Worm (Caenorhabditis elegans) whole organism, L4 larva: Measurements from ENCODE around the gene mlt-10.

Source experiments
- D1046.2 ChIP-seq: fragments of 200-800 bp; sonication (Bioruptor generic); IDR thresholded peaks from 2 replicates; pipeline ENCODE4 v1.3.6; 2022; ENCODE audit warnings: missing genetic modification characterization, missing compliant biosample characterization
- F10B5.3 ChIP-seq: sonication (generic microtip); optimal IDR thresholded peaks from 2 replicates; lab custom pipeline; 2016; ENCODE audit warnings: mild to moderate bottlenecking, missing genetic modification characterization, missing compliant biosample characterization
- F26F4.8 ChIP-seq: fragments of 200-800 bp; sonication (Bioruptor generic); conservative IDR thresholded peaks from 2 replicates; pipeline ENCODE4 v1.3.6; 2022; ENCODE audit warnings: missing genetic modification characterization, missing compliant biosample characterization
- F37D6.2 ChIP-seq: sonication (generic microtip); optimal IDR thresholded peaks from 2 replicates; lab custom pipeline; 2016; ENCODE audit warnings: mild to moderate bottlenecking, missing genetic modification characterization, missing compliant biosample characterization
- F49E8.2 ChIP-seq: sonication (generic microtip); optimal IDR thresholded peaks from 2 replicates; lab custom pipeline; 2016; ENCODE audit warnings: missing compliant biosample characterization, mild to moderate bottlenecking, missing genetic modification characterization, borderline replicate concordance
- T26A8.4 ChIP-seq: fragments of 200-800 bp; sonication (Bioruptor generic); IDR thresholded peaks from 2 replicates; pipeline ENCODE4 v1.3.6; 2022; ENCODE audit warnings: missing genetic modification characterization, missing compliant biosample characterization
- Y5F2A.4 ChIP-seq: fragments of 200-800 bp; sonication (Bioruptor generic); optimal IDR thresholded peaks from 2 replicates; lab custom pipeline; 2018; ENCODE audit warnings: mild to moderate bottlenecking, missing genetic modification characterization, missing compliant biosample characterization
- Y75B8A.6 ChIP-seq: fragments of 200-800 bp; sonication (Bioruptor generic); IDR thresholded peaks from 2 replicates; pipeline ENCODE4 v1.3.6; 2022; ENCODE audit warnings: missing genetic modification reagents, missing genetic modification characterization, missing compliant biosample characterization
- ZK337.2 ChIP-seq: fragments of 200-800 bp; sonication (Bioruptor generic); IDR thresholded peaks from 2 replicates; pipeline ENCODE4 v1.3.6; 2022; ENCODE audit warnings: missing genetic modification reagents, missing genetic modification characterization, missing compliant biosample characterization
- ZK546.5 ChIP-seq, 2 experiments: sonication (generic microtip); optimal IDR thresholded peaks; 2 replicates each; lab custom pipeline; 2017; ENCODE audit warnings: missing biosample characterization in 2 of 2, missing genetic modification characterization in 2 of 2
- aha-1 ChIP-seq: fragments of 150-350 bp; peaks from one replicate; lab custom pipeline; 2014; ENCODE audit warnings: missing biosample characterization, missing genetic modification characterization
- aly-2 ChIP-seq: sonication (generic microtip); optimal IDR thresholded peaks from 2 replicates; lab custom pipeline; 2018; ENCODE audit warnings: missing biosample characterization, missing genetic modification characterization
- arid-1 ChIP-seq: fragments of 200-800 bp; sonication (Bioruptor generic); conservative IDR thresholded peaks from 2 replicates; pipeline ENCODE4 v1.3.6; 2022; ENCODE audit warnings: missing genetic modification reagents, missing genetic modification characterization, missing compliant biosample characterization
- ceh-44 ChIP-seq: fragments of 200-800 bp; sonication (Bioruptor generic); IDR thresholded peaks from 2 replicates; pipeline ENCODE4 v1.3.6; 2022; ENCODE audit warnings: missing genetic modification reagents, missing genetic modification characterization, missing compliant biosample characterization
- ces-1 ChIP-seq: fragments of 150-350 bp; sonication (generic microtip); optimal IDR thresholded peaks from 4 replicates; lab custom pipeline; 2014; ENCODE audit warnings: missing biosample characterization, missing genetic modification reagents, missing genetic modification characterization
- ctbp-1 ChIP-seq: fragments of 200-800 bp; sonication (Bioruptor generic); IDR thresholded peaks from 2 replicates; pipeline ENCODE4 v1.3.6; 2022; ENCODE audit warnings: missing genetic modification reagents, missing genetic modification characterization, missing compliant biosample characterization
- dpl-1 ChIP-seq: fragments of 150-350 bp; optimal IDR thresholded peaks from 2 replicates; lab custom pipeline; 2014; ENCODE audit warnings: missing biosample characterization, missing genetic modification reagents, missing genetic modification characterization
- fkh-10 ChIP-seq: fragments of 150-350 bp; optimal IDR thresholded peaks from 2 replicates; lab custom pipeline; 2014; ENCODE audit warnings: missing biosample characterization, missing genetic modification reagents, missing genetic modification characterization
- gei-8 ChIP-seq: fragments of 200-800 bp; sonication (Bioruptor generic); optimal IDR thresholded peaks from 2 replicates; lab custom pipeline; 2018; ENCODE audit warnings: mild to moderate bottlenecking, missing genetic modification characterization, missing compliant biosample characterization
- hlh-30 ChIP-seq: sonication (generic microtip); optimal IDR thresholded peaks from 2 replicates; lab custom pipeline; 2017; ENCODE audit warnings: antibody characterized with exemption, mild to moderate bottlenecking, missing genetic modification characterization, missing compliant biosample characterization; ENCODE audit not compliant: insufficient read depth
- hmg-1.1 ChIP-seq: fragments of 200-800 bp; sonication (Bioruptor generic); IDR thresholded peaks from 2 replicates; pipeline ENCODE4 v1.3.6; 2022; ENCODE audit warnings: missing genetic modification reagents, missing genetic modification characterization, missing compliant biosample characterization
- jun-1 ChIP-seq: fragments of 150-350 bp; optimal IDR thresholded peaks from 2 replicates; lab custom pipeline; 2014; ENCODE audit warnings: missing biosample characterization, missing genetic modification reagents, missing genetic modification characterization
- lin-1 ChIP-seq: fragments of 200-800 bp; sonication (Bioruptor generic); IDR thresholded peaks from 2 replicates; pipeline ENCODE4 v1.3.6; 2022; ENCODE audit warnings: missing genetic modification reagents, missing genetic modification characterization, missing compliant biosample characterization
- lin-38 ChIP-seq: fragments of 200-800 bp; sonication (Bioruptor generic); IDR thresholded peaks from 2 replicates; pipeline ENCODE4 v1.3.6; 2022; ENCODE audit warnings: missing genetic modification reagents, missing genetic modification characterization, missing compliant biosample characterization
- lin-39 ChIP-seq: fragments of 150-350 bp; optimal IDR thresholded peaks from 2 replicates; lab custom pipeline; 2014; ENCODE audit warnings: missing biosample characterization, missing genetic modification reagents, missing genetic modification characterization
- mxl-2 ChIP-seq: fragments of 200-800 bp; sonication (Bioruptor generic); conservative IDR thresholded peaks from 2 replicates; pipeline ENCODE4 v1.3.6; 2022; ENCODE audit warnings: missing genetic modification reagents, missing genetic modification characterization, missing compliant biosample characterization
- mxl-3 ChIP-seq: fragments of 200-800 bp; sonication (Bioruptor generic); optimal IDR thresholded peaks from 2 replicates; lab custom pipeline; 2018; ENCODE audit warnings: mild to moderate bottlenecking, missing genetic modification characterization, missing compliant biosample characterization
- nhr-10 ChIP-seq: fragments of 150-350 bp; optimal IDR thresholded peaks from 2 replicates; lab custom pipeline; 2014; ENCODE audit warnings: missing biosample characterization, missing genetic modification characterization
- nhr-11 ChIP-seq: fragments of 150-350 bp; optimal IDR thresholded peaks from 2 replicates; lab custom pipeline; 2014; ENCODE audit warnings: missing biosample characterization, missing genetic modification characterization
- nhr-111 ChIP-seq: fragments of 200-800 bp; sonication (Bioruptor generic); optimal IDR thresholded peaks from 2 replicates; lab custom pipeline; 2018; ENCODE audit warnings: mild to moderate bottlenecking, missing genetic modification characterization, missing compliant biosample characterization
- nhr-237 ChIP-seq: sonication (generic microtip); optimal IDR thresholded peaks from 2 replicates; lab custom pipeline; 2017; ENCODE audit warnings: missing biosample characterization, missing genetic modification characterization
- nhr-28 ChIP-seq: fragments of 150-350 bp; optimal IDR thresholded peaks from 2 replicates; lab custom pipeline; 2014; ENCODE audit warnings: missing biosample characterization, missing genetic modification characterization
- nhr-42 ChIP-seq: fragments of 200-800 bp; sonication (Bioruptor generic); IDR thresholded peaks from 2 replicates; pipeline ENCODE4 v1.3.6; 2022; ENCODE audit warnings: missing genetic modification characterization, missing compliant biosample characterization
- nhr-6 ChIP-seq: fragments of 150-350 bp; optimal IDR thresholded peaks from 2 replicates; lab custom pipeline; 2014; ENCODE audit warnings: missing biosample characterization, missing genetic modification characterization
- nhr-76 ChIP-seq: fragments of 150-350 bp; optimal IDR thresholded peaks from 2 replicates; lab custom pipeline; 2014; ENCODE audit warnings: missing biosample characterization, missing genetic modification characterization
- pha-4 ChIP-seq, 2 experiments: fragments of 150-350 bp in 1 of 2; fragments of 200-800 bp in 1 of 2; sonication (Bioruptor generic) in 1 of 2; IDR thresholded peaks in 1 of 2; optimal IDR thresholded peaks in 1 of 2; 2 replicates each; pipeline versions ENCODE4 v1.3.6 to Lab custom; 2014 to 2022; ENCODE audit warnings: missing genetic modification characterization in 2 of 2, missing genetic modification reagents in 2 of 2, missing biosample characterization in 1 of 2, missing compliant biosample characterization in 1 of 2
- php-3 ChIP-seq: fragments of 200-800 bp; sonication (Bioruptor generic); IDR thresholded peaks from 2 replicates; pipeline ENCODE4 v1.3.6; 2022; ENCODE audit warnings: missing genetic modification reagents, missing genetic modification characterization, missing compliant biosample characterization
- rbr-2 ChIP-seq: sonication (generic microtip); optimal IDR thresholded peaks from 2 replicates; lab custom pipeline; 2016; ENCODE audit warnings: missing genotype, missing genetic modification characterization, missing compliant biosample characterization
- saeg-2 ChIP-seq: fragments of 200-800 bp; sonication (Bioruptor generic); IDR thresholded peaks from 2 replicates; pipeline ENCODE4 v1.3.6; 2022; ENCODE audit warnings: missing genetic modification reagents, missing genetic modification characterization, missing compliant biosample characterization
- sdz-12 ChIP-seq: fragments of 200-800 bp; sonication (Bioruptor generic); optimal IDR thresholded peaks from 2 replicates; lab custom pipeline; 2018; ENCODE audit warnings: mild to moderate bottlenecking, missing genetic modification characterization, missing compliant biosample characterization
- set-16 ChIP-seq: fragments of 200-800 bp; sonication (Bioruptor generic); IDR thresholded peaks from 2 replicates; pipeline ENCODE4 v1.3.6; 2022; ENCODE audit warnings: missing genetic modification reagents, missing genetic modification characterization, missing compliant biosample characterization
- skn-1 ChIP-seq: fragments of 150-350 bp; optimal IDR thresholded peaks from 2 replicates; lab custom pipeline; 2014; ENCODE audit warnings: missing biosample characterization, missing genetic modification characterization
- snpc-1.2 ChIP-seq: fragments of 200-800 bp; sonication (Bioruptor generic); IDR thresholded peaks from 2 replicates; pipeline ENCODE4 v1.3.6; 2022; ENCODE audit warnings: missing genetic modification reagents, missing genetic modification characterization, missing compliant biosample characterization
- tag-97 ChIP-seq: fragments of 200-800 bp; sonication (Bioruptor generic); IDR thresholded peaks from 2 replicates; pipeline ENCODE4 v1.3.6; 2022; ENCODE audit warnings: missing genetic modification characterization, missing compliant biosample characterization
- unc-62 ChIP-seq, 3 experiments: fragments of 150-350 bp in 1 of 3; sonication (generic microtip); optimal IDR thresholded peaks in 2 of 3; peaks in 1 of 3; 1 replicate in 1 of 3; 2 replicates in 2 of 3; lab custom pipeline; 2014 to 2017; ENCODE audit warnings: missing biosample characterization in 3 of 3, missing genetic modification characterization in 3 of 3, missing genetic modification reagents in 3 of 3, missing genotype in 1 of 3
- vab-7 ChIP-seq: fragments of 200-800 bp; sonication (Bioruptor generic); IDR thresholded peaks from 2 replicates; pipeline ENCODE4 v1.3.6; 2022; ENCODE audit warnings: missing genetic modification reagents, missing genetic modification characterization, missing compliant biosample characterization
- zag-1 ChIP-seq: fragments of 150-350 bp; optimal IDR thresholded peaks from 2 replicates; lab custom pipeline; 2014; ENCODE audit warnings: missing biosample characterization, missing genetic modification characterization
- ztf-7 ChIP-seq: fragments of 150-350 bp; optimal IDR thresholded peaks from 2 replicates; lab custom pipeline; 2014; ENCODE audit warnings: missing biosample characterization, missing genetic modification characterization

Gene mlt-10

DNA sequence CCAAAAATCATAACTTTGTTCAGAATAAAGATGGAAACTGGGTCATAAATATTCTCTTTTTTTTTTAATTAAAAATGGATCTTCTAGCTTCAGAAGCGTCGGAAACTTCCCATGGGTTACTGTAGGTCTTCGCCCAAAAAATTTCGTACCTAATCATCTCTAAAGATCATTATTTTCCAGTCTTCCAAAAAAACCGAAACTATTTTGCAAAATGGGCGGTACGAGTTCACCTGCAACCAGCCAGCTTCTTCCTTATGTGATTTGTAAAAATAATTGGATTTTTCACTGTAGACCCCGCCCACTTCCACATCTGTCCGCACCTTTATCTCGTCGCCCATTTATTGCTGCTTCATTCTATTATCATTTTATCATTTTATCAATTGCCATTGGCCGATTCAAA is at the start of gene mlt-10:
Gene mlt-10, plus strand, starts transcription at position 301 of the 400 bp plus-strand sequence.
- TF ChIP-seq ZK546.5 (tag; optimal IDR thresholded peaks at IDR 0.05; lab: Kevin White, UChicago), result no peak
- no peak for TF ChIP-seq lin-39 (tag; lab: Kevin White, UChicago)
- TF ChIP-seq rbr-2 (tag; lab: Kevin White, UChicago), result no peak
- no peak for TF ChIP-seq mxl-3
- no peak for TF ChIP-seq nhr-10
- no peak for TF ChIP-seq saeg-2 (GFP tag; lab: Robert Waterston, UW)
- no peak for TF ChIP-seq lin-38 (GFP tag; lab: Robert Waterston, UW)
- no peak for TF ChIP-seq pha-4 (GFP tag; IDR thresholded peaks at IDR 0.05; lab: Robert Waterston, UW)
- no peak for TF ChIP-seq pha-4 (tag; optimal IDR thresholded peaks at IDR 0.05; lab: Kevin White, UChicago)
- TF ChIP-seq F37D6.2 (tag; lab: Kevin White, UChicago), result no peak
- TF ChIP-seq mxl-2 (GFP tag; lab: Robert Waterston, UW), result no peak
- TF ChIP-seq nhr-111, result no peak
- no peak for TF ChIP-seq F26F4.8 (GFP tag; lab: Robert Waterston, UW)
- TF ChIP-seq Y75B8A.6 (GFP tag; lab: Robert Waterston, UW), result no peak
- TF ChIP-seq tag-97, result no peak
- TF ChIP-seq set-16 (GFP tag; lab: Robert Waterston, UW), result no peak
- no peak for TF ChIP-seq ceh-44 (GFP tag; lab: Robert Waterston, UW)

DNA sequence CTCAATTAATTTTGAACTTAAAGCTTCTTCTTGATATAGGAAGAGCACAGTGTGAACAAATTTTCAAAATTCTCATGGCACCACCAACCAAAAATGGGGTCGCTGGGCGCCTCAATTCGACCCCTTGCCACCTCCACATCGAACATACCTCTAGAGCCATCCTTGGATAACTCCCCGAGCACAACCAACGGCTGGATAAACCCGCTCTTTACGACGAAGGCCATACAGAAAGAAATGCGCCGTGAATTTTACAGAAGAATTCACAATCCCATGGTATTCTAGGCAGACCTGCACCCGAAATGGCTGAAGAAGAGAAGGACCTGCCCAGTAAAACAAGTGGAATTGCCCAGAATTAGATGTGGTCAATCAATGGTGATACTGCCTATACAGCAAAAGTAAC is 43.9 kb upstream of the mlt-10 start:
- TF ChIP-seq gei-8 (GFP tag; lab: Kevin White, UChicago) (no peak), unc-62 (GFP tag; optimal IDR thresholded peaks at IDR 0.05 in 1 of 2; lab: Kevin White, UChicago) (peak in 1 of 2 experiments; percentile 82), unc-62 (tag; optimal IDR thresholded peaks at IDR 0.05; lab: Kevin White, UChicago) (no peak), D1046.2 (GFP tag; lab: Robert Waterston, UW) (no peak), vab-7 (no peak), nhr-111 (no peak), php-3 (GFP tag; lab: Robert Waterston, UW) (no peak), F49E8.2 (no peak), jun-1 (tag; lab: Kevin White, UChicago) (no peak), aly-2 (tag; lab: Kevin White, UChicago) (no peak), aha-1 (tag; lab: Kevin White, UChicago) (peak; percentile 60), fkh-10 (GFP tag; lab: Kevin White, UChicago) (no peak), T26A8.4 (no peak), ZK337.2 (GFP tag; lab: Robert Waterston, UW) (no peak), ces-1 (GFP tag; lab: Kevin White, UChicago) (no peak), Y5F2A.4 (GFP tag; lab: Kevin White, UChicago) (no peak), ztf-7 (tag; lab: Kevin White, UChicago) (no peak), nhr-11 (tag; lab: Kevin White, UChicago) (no peak), sdz-12 (no peak)
- TF ChIP-seq, all 104 proteins: peak for 2

DNA sequence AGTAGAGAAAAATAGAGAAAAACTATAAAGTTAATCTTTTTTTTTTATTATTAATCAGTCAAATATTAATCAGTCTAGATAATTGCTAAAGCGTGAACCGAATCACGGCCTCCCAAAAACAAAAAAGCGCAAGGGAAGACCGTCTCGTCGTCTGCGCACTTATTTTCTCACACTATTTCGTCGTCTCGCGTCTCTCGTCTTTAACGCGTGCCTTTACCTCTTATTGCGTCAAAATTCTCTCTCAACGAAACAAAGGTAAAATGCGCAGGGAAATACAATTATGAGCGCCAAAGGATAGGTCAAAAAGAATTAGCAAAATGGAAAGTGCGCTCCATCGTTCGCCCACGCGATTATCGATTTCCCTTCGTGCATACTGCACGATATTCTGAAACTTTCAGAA is 40.4 kb upstream of the mlt-10 start:
- no peak for TF ChIP-seq F10B5.3 (tag; lab: Kevin White, UChicago)
- peak; percentile 48 for TF ChIP-seq dpl-1 (GFP tag; lab: Kevin White, UChicago)
- TF ChIP-seq zag-1 (tag; lab: Kevin White, UChicago), result no peak
- TF ChIP-seq unc-62 (GFP tag; optimal IDR thresholded peaks at IDR 0.05 in 1 of 2; lab: Kevin White, UChicago), result peak in 1 of 2 experiments; percentile 96
- TF ChIP-seq unc-62 (tag; optimal IDR thresholded peaks at IDR 0.05; lab: Kevin White, UChicago), result no peak
- peak; percentile 25 for TF ChIP-seq rbr-2 (tag; lab: Kevin White, UChicago)
- peak; percentile 66 for TF ChIP-seq hlh-30 (tag; lab: Kevin White, UChicago)
- TF ChIP-seq lin-38 (GFP tag; lab: Robert Waterston, UW), result peak; percentile 78
- peak; percentile 61 for TF ChIP-seq aha-1 (tag; lab: Kevin White, UChicago)
- TF ChIP-seq nhr-28 (tag; lab: Kevin White, UChicago), result no peak
- no peak for TF ChIP-seq nhr-237 (tag; lab: Kevin White, UChicago)
- TF ChIP-seq snpc-1.2 (GFP tag; lab: Robert Waterston, UW), result no peak
- TF ChIP-seq jun-1 (tag; lab: Kevin White, UChicago), result no peak
- no peak for TF ChIP-seq nhr-42 (GFP tag; lab: Robert Waterston, UW)
- TF ChIP-seq sdz-12, result no peak
- no peak for TF ChIP-seq set-16 (GFP tag; lab: Robert Waterston, UW)
- no peak for TF ChIP-seq ctbp-1 (GFP tag; lab: Robert Waterston, UW)
- TF ChIP-seq nhr-6 (tag; lab: Kevin White, UChicago), result no peak
- TF ChIP-seq mxl-3, result no peak
- no peak for TF ChIP-seq nhr-76 (tag; lab: Kevin White, UChicago)
- TF ChIP-seq skn-1 (tag; lab: Kevin White, UChicago), result no peak
- peak; percentile 56; the same call in 1 of the 2 replicates for TF ChIP-seq T26A8.4
- peak; percentile 63 for TF ChIP-seq hmg-1.1 (GFP tag; lab: Robert Waterston, UW)
- TF ChIP-seq saeg-2 (GFP tag; lab: Robert Waterston, UW), result no peak
- TF ChIP-seq arid-1 (GFP tag; lab: Robert Waterston, UW), result no peak
- no peak for TF ChIP-seq lin-1
